Worm (Caenorhabditis elegans): ENCODE data around the gene T28D6.7.
A peak's percentile ranks its signal among the peaks of the same experiment; 100 is the strongest.

The T28D6.7 gene

DNA sequence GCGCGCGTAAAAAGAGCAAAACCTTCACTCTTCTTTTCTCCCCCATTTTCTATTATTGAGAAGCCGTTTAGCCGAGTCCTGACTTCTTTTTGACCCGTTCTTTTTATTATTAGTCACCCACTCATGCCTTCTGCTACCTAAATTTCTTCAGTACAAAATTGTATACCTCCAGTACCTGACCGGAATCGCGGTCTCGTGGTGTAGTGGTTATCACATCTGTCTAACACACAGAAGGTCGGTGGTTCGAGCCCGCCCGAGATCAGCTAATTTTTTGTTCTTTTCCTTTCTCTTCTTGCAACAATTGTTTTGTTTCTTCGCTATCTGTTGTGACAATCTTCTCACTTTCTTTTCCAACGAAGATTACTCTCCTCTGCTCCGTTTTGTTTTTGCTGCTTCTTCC lies 6.6 kb upstream of the T28D6.7 start (continued):
- TF ChIP-seq saeg-2 (GFP tag; IDR thresholded peaks at IDR 0.05): 0 out of 2 replicates have a peak, but pooled peaks have one; percentile 49
- TF ChIP-seq Y5F2A.4 (GFP tag; optimal IDR thresholded peaks at IDR 0.05): no peak
- 0 out of 2 replicates have a peak, but pooled peaks have one; percentile 20 for TF ChIP-seq mdt-29 (GFP tag; IDR thresholded peaks at IDR 0.05)
- TF ChIP-seq lin-38 (GFP tag; IDR thresholded peaks at IDR 0.05): peak; percentile 59
- TF ChIP-seq nhr-28 (tag; optimal IDR thresholded peaks at IDR 0.05): peak; percentile 2
- no peak for TF ChIP-seq lin-15B (tag; optimal IDR thresholded peaks at IDR 0.05)
- TF ChIP-seq ZK337.2 (GFP tag; IDR thresholded peaks at IDR 0.05): 0 out of 2 replicates have a peak, but pooled peaks have one; percentile 29
- TF ChIP-seq lin-1 (GFP tag; IDR thresholded peaks at IDR 0.05): no peak
- TF ChIP-seq gei-8 (GFP tag; optimal IDR thresholded peaks at IDR 0.05): peak; percentile 21
- no peak for TF ChIP-seq sdz-12 (GFP tag; optimal IDR thresholded peaks at IDR 0.05)
- no peak; the same call in 1 of the 2 replicates for TF ChIP-seq zfp-3 (GFP tag; conservative IDR thresholded peaks at IDR 0.05)
- peak; percentile 29 to 32 for TF ChIP-seq daf-16 (GFP tag; optimal IDR thresholded peaks at IDR 0.05)
- peak; percentile 29 for TF ChIP-seq daf-16 (tag; optimal IDR thresholded peaks at IDR 0.05)
- no peak for TF ChIP-seq D1046.2 (GFP tag; IDR thresholded peaks at IDR 0.05)
- TF ChIP-seq set-16 (GFP tag; IDR thresholded peaks at IDR 0.05): no peak
- TF ChIP-seq nhr-76 (tag; optimal IDR thresholded peaks at IDR 0.05): no peak
- TF ChIP-seq cey-2 (tag; optimal IDR thresholded peaks at IDR 0.05; ENCODE audit: borderline replicate concordance, insufficient read depth): no peak
- TF ChIP-seq madf-5 (GFP tag; IDR thresholded peaks at IDR 0.05): peak in 1 of 2 experiments; percentile 57; a peak in 1 of 4 replicates
- peak; percentile 53 for TF ChIP-seq nhr-111 (GFP tag; optimal IDR thresholded peaks at IDR 0.05)
- peak; percentile 23 for TF ChIP-seq hlh-11 (tag; optimal IDR thresholded peaks at IDR 0.05)
- peak; percentile 68; the same call in 1 of the 2 replicates for TF ChIP-seq pha-4 (GFP tag; IDR thresholded peaks at IDR 0.05)
- no peak for TF ChIP-seq pha-4 (tag; optimal IDR thresholded peaks at IDR 0.05)
- TF ChIP-seq lin-29 (GFP tag; IDR thresholded peaks at IDR 0.05): no peak
- TF ChIP-seq lsy-2 (tag; optimal IDR thresholded peaks at IDR 0.05): peak in 1 of 2 experiments; percentile 24
- TF ChIP-seq mep-1 (tag; optimal IDR thresholded peaks at IDR 0.05): peak; percentile 29
- TF ChIP-seq unc-62 (GFP tag; optimal IDR thresholded peaks at IDR 0.05 in 1 of 2): no peak
- no peak for TF ChIP-seq unc-62 (tag; optimal IDR thresholded peaks at IDR 0.05)
- no peak for TF ChIP-seq R02D3.7 (tag; optimal IDR thresholded peaks at IDR 0.05)
- TF ChIP-seq ceh-44 (GFP tag; IDR thresholded peaks at IDR 0.05): no peak
- TF ChIP-seq arid-1 (GFP tag; conservative IDR thresholded peaks at IDR 0.05): peak; percentile 82
- no peak for TF ChIP-seq skn-1 (tag; optimal IDR thresholded peaks at IDR 0.05)
- no peak for TF ChIP-seq daf-12 (tag; optimal IDR thresholded peaks at IDR 0.05)
- TF ChIP-seq ctbp-1 (GFP tag; IDR thresholded peaks at IDR 0.05): no peak
- TF ChIP-seq ztf-11 (tag; optimal IDR thresholded peaks at IDR 0.05): no peak
- TF ChIP-seq egl-27 (tag; optimal IDR thresholded peaks at IDR 0.05): no peak
- no peak for TF ChIP-seq ama-1 (optimal IDR thresholded peaks at IDR 0.05)
- no peak for TF ChIP-seq zag-1 (tag; optimal IDR thresholded peaks at IDR 0.05)
- TF ChIP-seq ceh-32 (tag; optimal IDR thresholded peaks at IDR 0.05; ENCODE audit: poor library complexity): no peak
- TF ChIP-seq dve-1 (tag; optimal IDR thresholded peaks at IDR 0.05; ENCODE audit: insufficient read depth): peak; percentile 11
- TF ChIP-seq vab-7 (GFP tag; IDR thresholded peaks at IDR 0.05): peak; percentile 63; the same call in 1 of the 2 replicates
- 0 out of 2 replicates have a peak, but pooled peaks have one; percentile 34 for TF ChIP-seq dmd-9 (GFP tag; IDR thresholded peaks at IDR 0.05)
- no peak for TF ChIP-seq zip-2 (tag; optimal IDR thresholded peaks at IDR 0.05)
- no peak for TF ChIP-seq nhr-10 (tag; optimal IDR thresholded peaks at IDR 0.05)
- peak; percentile 79; the same call in 1 of the 2 replicates for TF ChIP-seq dmd-8 (GFP tag; IDR thresholded peaks at IDR 0.05)
- peak; percentile 19; the same call in 1 of the 2 replicates for TF ChIP-seq dmd-6 (GFP tag; IDR thresholded peaks at IDR 0.05)
- no peak for TF ChIP-seq dpl-1 (GFP tag; optimal IDR thresholded peaks at IDR 0.05)
- TF ChIP-seq tag-97 (GFP tag; IDR thresholded peaks at IDR 0.05): no peak
- peak; percentile 83 for TF ChIP-seq lim-7 (GFP tag; IDR thresholded peaks at IDR 0.05)
- TF ChIP-seq T20F7.1 (GFP tag; optimal IDR thresholded peaks at IDR 0.05): no peak
- no peak for TF ChIP-seq ZK546.5 (tag; optimal IDR thresholded peaks at IDR 0.05)
- no peak for TF ChIP-seq F26F4.8 (GFP tag; conservative IDR thresholded peaks at IDR 0.05)
- no peak for TF ChIP-seq snpc-4 (tag; optimal IDR thresholded peaks at IDR 0.05)
